Worm (Caenorhabditis elegans) whole organism, L3 larva: ENCODE measurements around the gene rpap-2.
A peak's percentile ranks its signal among the peaks of the same experiment; 100 is the strongest.

Experiments
- ZK546.5 ChIP-seq: sonication (generic microtip); optimal IDR thresholded peaks from 2 replicates; lab custom pipeline; 2017; ENCODE audit warnings: missing biosample characterization, missing genetic modification characterization
- aly-2 ChIP-seq: fragments of 150-350 bp; optimal IDR thresholded peaks from 2 replicates; lab custom pipeline; 2014; ENCODE audit warnings: missing biosample characterization, missing genetic modification characterization
- ama-1 ChIP-seq: fragments of 150-350 bp; optimal IDR thresholded peaks from 2 replicates; lab custom pipeline; 2018
- ceh-16 ChIP-seq: sonication (generic microtip); optimal IDR thresholded peaks from 2 replicates; lab custom pipeline; 2017; ENCODE audit warnings: missing biosample characterization, missing genetic modification characterization
- ceh-28 ChIP-seq: fragments of 150-350 bp; optimal IDR thresholded peaks from 2 replicates; lab custom pipeline; 2014; ENCODE audit warnings: missing biosample characterization, missing genetic modification reagents, missing genetic modification characterization
- ceh-82 ChIP-seq: fragments of 150-350 bp; optimal IDR thresholded peaks from 2 replicates; lab custom pipeline; 2014; ENCODE audit warnings: missing biosample characterization, missing genetic modification characterization
- ceh-9 ChIP-seq: sonication (generic microtip); optimal IDR thresholded peaks from 2 replicates; lab custom pipeline; 2018; ENCODE audit warnings: missing biosample characterization, missing genetic modification characterization
- daf-12 ChIP-seq: fragments of 150-350 bp; optimal IDR thresholded peaks from 2 replicates; lab custom pipeline; 2014; ENCODE audit warnings: missing biosample characterization, missing genetic modification reagents, missing genetic modification characterization
- egl-27 ChIP-seq: sonication (generic microtip); optimal IDR thresholded peaks from 4 replicates; lab custom pipeline; 2017; ENCODE audit warnings: missing biosample characterization, missing genetic modification reagents, missing genetic modification characterization
- egl-5 ChIP-seq: fragments of 150-350 bp; optimal IDR thresholded peaks from 2 replicates; lab custom pipeline; 2017; ENCODE audit warnings: missing biosample characterization, missing genetic modification reagents, missing genetic modification characterization, inconsistent platforms
- elt-1 ChIP-seq: fragments of 150-350 bp; optimal IDR thresholded peaks from 2 replicates; lab custom pipeline; 2014; ENCODE audit warnings: missing biosample characterization, missing genetic modification characterization
- elt-2 ChIP-seq: sonication (generic microtip); optimal IDR thresholded peaks from 2 replicates; lab custom pipeline; 2016; ENCODE audit warnings: missing genetic modification reagents, mild to moderate bottlenecking, missing genetic modification characterization, missing compliant biosample characterization
- elt-3 ChIP-seq, 3 experiments: fragments of 150-350 bp in 1 of 3; sonication (generic microtip) in 2 of 3; optimal IDR thresholded peaks; 2 replicates in 2 of 3; 4 replicates in 1 of 3; lab custom pipeline; 2014 to 2017; ENCODE audit warnings: missing biosample characterization in 3 of 3, missing genetic modification characterization in 3 of 3
- eor-1 ChIP-seq, 2 experiments: fragments of 150-350 bp; optimal IDR thresholded peaks; 2 replicates each; lab custom pipeline; 2014 to 2018; ENCODE audit warnings: missing biosample characterization in 2 of 2, missing genetic modification characterization in 2 of 2
- fkh-10 ChIP-seq: sonication (generic microtip); optimal IDR thresholded peaks from 2 replicates; lab custom pipeline; 2017; ENCODE audit warnings: missing biosample characterization, missing genetic modification reagents, missing genetic modification characterization
- fkh-2 ChIP-seq: fragments of 150-350 bp; optimal IDR thresholded peaks from 2 replicates; lab custom pipeline; 2014; ENCODE audit warnings: missing biosample characterization, missing genetic modification reagents, missing genetic modification characterization
- mdl-1 ChIP-seq: fragments of 150-350 bp; optimal IDR thresholded peaks from 2 replicates; lab custom pipeline; 2014; ENCODE audit warnings: missing biosample characterization, missing genetic modification characterization
- nhr-11 ChIP-seq: fragments of 150-350 bp; optimal IDR thresholded peaks from 2 replicates; lab custom pipeline; 2014; ENCODE audit warnings: missing biosample characterization, missing genetic modification characterization
- nhr-12 ChIP-seq: fragments of 150-350 bp; optimal IDR thresholded peaks from 2 replicates; lab custom pipeline; 2014; ENCODE audit warnings: missing biosample characterization, missing genetic modification characterization
- nhr-237 ChIP-seq: fragments of 150-350 bp; optimal IDR thresholded peaks from 2 replicates; lab custom pipeline; 2014; ENCODE audit warnings: missing biosample characterization, missing genetic modification characterization
- nhr-25 ChIP-seq: sonication (generic microtip); optimal IDR thresholded peaks from 2 replicates; lab custom pipeline; 2017; ENCODE audit warnings: missing biosample characterization, missing genetic modification characterization
- nhr-28 ChIP-seq: fragments of 150-350 bp; optimal IDR thresholded peaks from 2 replicates; lab custom pipeline; 2014; ENCODE audit warnings: missing biosample characterization, missing genetic modification characterization
- nhr-43 ChIP-seq: sonication (generic microtip); optimal IDR thresholded peaks from 2 replicates; lab custom pipeline; 2016; ENCODE audit warnings: mild to moderate bottlenecking, missing genetic modification characterization, missing compliant biosample characterization; ENCODE audit not compliant: poor library complexity, severe bottlenecking
- nhr-67 ChIP-seq: fragments of 150-350 bp; optimal IDR thresholded peaks from 2 replicates; lab custom pipeline; 2014; ENCODE audit warnings: missing biosample characterization, missing genetic modification characterization
- nhr-76 ChIP-seq: fragments of 150-350 bp; sonication (generic microtip); optimal IDR thresholded peaks from 5 replicates; lab custom pipeline; 2014; ENCODE audit warnings: missing biosample characterization, missing genetic modification characterization
- nhr-77 ChIP-seq: fragments of 150-350 bp; optimal IDR thresholded peaks from 2 replicates; lab custom pipeline; 2014; ENCODE audit warnings: missing biosample characterization, missing genetic modification characterization
- pha-4 ChIP-seq: fragments of 150-350 bp; optimal IDR thresholded peaks from 2 replicates; lab custom pipeline; 2014; ENCODE audit warnings: missing biosample characterization, missing genetic modification reagents, missing genetic modification characterization
- pqm-1 ChIP-seq: fragments of 150-350 bp; optimal IDR thresholded peaks from 2 replicates; lab custom pipeline; 2017; ENCODE audit warnings: missing biosample characterization, missing genetic modification characterization, inconsistent platforms
- sea-2 ChIP-seq: fragments of 150-350 bp; sonication (generic microtip); optimal IDR thresholded peaks from 4 replicates; lab custom pipeline; 2014; ENCODE audit warnings: missing biosample characterization, missing genetic modification reagents, missing genetic modification characterization
- skn-1 ChIP-seq: fragments of 150-350 bp; optimal IDR thresholded peaks from 2 replicates; lab custom pipeline; 2014; ENCODE audit warnings: missing biosample characterization, missing genetic modification characterization
- tbx-2 ChIP-seq: sonication (generic microtip); optimal IDR thresholded peaks from 2 replicates; lab custom pipeline; 2016; ENCODE audit warnings: mild to moderate bottlenecking, missing genetic modification characterization, missing compliant biosample characterization
- unc-39 ChIP-seq: sonication (generic microtip); optimal IDR thresholded peaks from 4 replicates; lab custom pipeline; 2017; ENCODE audit warnings: missing biosample characterization, missing genetic modification characterization
- unc-62 ChIP-seq: fragments of 150-350 bp; sonication (generic microtip); optimal IDR thresholded peaks from 4 replicates; lab custom pipeline; 2014; ENCODE audit warnings: missing biosample characterization, missing genetic modification reagents, missing genetic modification characterization
- zag-1 ChIP-seq: fragments of 150-350 bp; optimal IDR thresholded peaks from 2 replicates; lab custom pipeline; 2014; ENCODE audit warnings: missing biosample characterization, missing genetic modification characterization
- ztf-11 ChIP-seq: fragments of 150-350 bp; optimal IDR thresholded peaks from 2 replicates; lab custom pipeline; 2014; ENCODE audit warnings: missing biosample characterization, missing genetic modification characterization
- ztf-4 ChIP-seq: fragments of 150-350 bp; optimal IDR thresholded peaks from 2 replicates; lab custom pipeline; 2014; ENCODE audit warnings: missing biosample characterization, missing genetic modification characterization

The rpap-2 gene

ce11 chrIII:8944357-8944756, 23.4 kb upstream of the rpap-2 start, which contains the start of gene dhrr-1:
Gene dhrr-1 (plus strand): TSS chrIII:8944657.
- TF ChIP-seq sea-2 (GFP tag; lab: Kevin White, UChicago) (no peak), egl-5 (tag; lab: Kevin White, UChicago) (no peak), ZK546.5 (tag; lab: Kevin White, UChicago) (no peak), ama-1 (lab: Kevin White, UChicago) (no peak), pha-4 (no peak), ceh-9 (tag; lab: Kevin White, UChicago) (no peak), ceh-82 (no peak), nhr-12 (tag; lab: Kevin White, UChicago) (no peak), nhr-43 (no peak), nhr-67 (tag; lab: Kevin White, UChicago) (no peak), daf-12 (tag; lab: Kevin White, UChicago) (no peak), unc-62 (GFP tag; lab: Kevin White, UChicago) (no peak), tbx-2 (tag; lab: Kevin White, UChicago) (no peak), eor-1 (tag; optimal IDR thresholded peaks at IDR 0.05; lab: Kevin White, UChicago) (no peak), nhr-76 (tag; lab: Kevin White, UChicago) (no peak), ceh-16 (tag; lab: Kevin White, UChicago) (no peak), mdl-1 (no peak), nhr-28 (no peak), skn-1 (no peak), unc-39 (tag; lab: Kevin White, UChicago) (no peak)

DNA sequence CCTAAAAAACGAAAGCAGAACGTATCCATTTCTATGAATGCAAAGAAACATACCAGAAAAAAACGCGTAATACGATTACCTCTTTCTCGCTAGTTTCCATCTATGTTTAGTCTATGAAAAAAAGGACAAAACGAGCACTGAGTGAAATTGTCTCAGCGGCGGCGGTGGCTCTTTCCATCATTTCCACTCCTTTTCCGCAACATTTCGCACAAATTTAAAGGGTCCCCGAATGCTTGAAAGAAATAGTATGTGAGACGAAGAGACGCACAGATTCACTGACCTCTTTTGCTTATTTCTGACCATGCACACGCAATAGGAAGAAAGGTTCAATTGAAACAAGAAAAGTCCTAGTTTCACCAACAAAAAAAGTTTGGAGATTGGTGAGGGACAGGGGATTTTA, 21.5 kb upstream of the rpap-2 start:
- no peak for TF ChIP-seq nhr-77 (tag; lab: Kevin White, UChicago)
- TF ChIP-seq unc-62 (GFP tag; lab: Kevin White, UChicago): no peak
- no peak for TF ChIP-seq ceh-9 (tag; lab: Kevin White, UChicago)
- TF ChIP-seq nhr-11 (tag; lab: Kevin White, UChicago): no peak
- TF ChIP-seq elt-2: no peak
- no peak for TF ChIP-seq zag-1 (tag; lab: Kevin White, UChicago)
- TF ChIP-seq fkh-2 (tag; lab: Kevin White, UChicago): no peak
- no peak for TF ChIP-seq nhr-237 (tag; lab: Kevin White, UChicago)
- no peak for TF ChIP-seq unc-39 (tag; lab: Kevin White, UChicago)
- TF ChIP-seq daf-12 (tag; lab: Kevin White, UChicago): no peak
- TF ChIP-seq egl-27 (tag; lab: Kevin White, UChicago): no peak
- TF ChIP-seq nhr-28: no peak
- TF ChIP-seq nhr-25 (tag; lab: Kevin White, UChicago): no peak
- no peak for TF ChIP-seq nhr-43
- no peak for TF ChIP-seq elt-1 (tag; lab: Kevin White, UChicago)
- TF ChIP-seq egl-5 (tag; lab: Kevin White, UChicago): no peak
- no peak for TF ChIP-seq ceh-16 (tag; lab: Kevin White, UChicago)
- TF ChIP-seq aly-2 (tag; lab: Kevin White, UChicago): no peak
- no peak for TF ChIP-seq skn-1
- no peak for TF ChIP-seq elt-3 (tag; optimal IDR thresholded peaks at IDR 0.05; lab: Kevin White, UChicago)

DNA sequence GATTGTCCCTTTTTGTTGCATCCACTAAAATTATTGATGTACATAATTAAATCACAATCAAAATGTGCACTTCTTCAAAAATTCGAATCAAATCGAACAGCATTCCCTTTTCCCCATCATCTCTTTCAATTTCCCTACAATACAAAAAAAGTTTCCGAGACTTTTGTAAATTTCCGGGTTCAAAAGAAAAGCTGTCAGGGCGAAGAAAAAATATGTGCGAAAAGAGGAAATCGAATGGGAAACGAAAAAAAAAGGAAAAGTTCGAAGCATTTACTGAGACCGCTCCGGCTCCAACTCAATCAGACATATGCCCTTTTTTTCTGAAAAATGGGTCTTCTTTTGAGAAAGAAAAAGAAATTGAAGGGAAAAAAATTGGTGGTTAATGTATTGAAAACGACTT, 18.6 kb upstream of the rpap-2 start:
- no peak for TF ChIP-seq mdl-1
- no peak for TF ChIP-seq nhr-237 (tag; lab: Kevin White, UChicago)
- no peak for TF ChIP-seq daf-12 (tag; lab: Kevin White, UChicago)
- TF ChIP-seq ztf-11 (tag; lab: Kevin White, UChicago): no peak
- TF ChIP-seq elt-2: no peak
- no peak for TF ChIP-seq nhr-77 (tag; lab: Kevin White, UChicago)
- TF ChIP-seq unc-62 (GFP tag; lab: Kevin White, UChicago): no peak
- peak; percentile 56 for TF ChIP-seq fkh-10 (GFP tag; lab: Kevin White, UChicago)

- TF ChIP-seq pha-4 (no peak), ceh-82 (no peak), nhr-77 (tag; lab: Kevin White, UChicago) (no peak), nhr-11 (tag; lab: Kevin White, UChicago) (no peak), ceh-16 (tag; lab: Kevin White, UChicago) (no peak), ztf-4 (tag; lab: Kevin White, UChicago) (no peak), fkh-2 (tag; lab: Kevin White, UChicago) (no peak), ceh-28 (no peak), pqm-1 (tag; lab: Kevin White, UChicago) (no peak)
Measured at ce11 chrIII:8955536-8955935, 12.2 kb upstream of the rpap-2 start.
